Worm (Caenorhabditis elegans): ENCODE measurements around the gene K09B11.4.

ce11 chrIV:13392230-13392629, 37.1 kb upstream of the K09B11.4 start:
- TF ChIP-seq K11D2.4 (GFP tag; IDR thresholded peaks at IDR 0.05) = no peak
- no peak for TF ChIP-seq ceh-58 (GFP tag; IDR thresholded peaks at IDR 0.05)
- TF ChIP-seq pbrm-1 (GFP tag; IDR thresholded peaks at IDR 0.05) = no peak
- no peak for TF ChIP-seq F22D6.2 (tag; optimal IDR thresholded peaks at IDR 0.05)
- TF ChIP-seq mxl-1 (tag; optimal IDR thresholded peaks at IDR 0.05) = no peak
- no peak for TF ChIP-seq repo-1 (tag; optimal IDR thresholded peaks at IDR 0.05)
- no peak for TF ChIP-seq sea-2 (GFP tag; IDR thresholded peaks at IDR 0.05)
- no peak for TF ChIP-seq snpc-1.1 (tag; optimal IDR thresholded peaks at IDR 0.05; ENCODE audit: insufficient read depth)
- no peak for TF ChIP-seq lin-40 (tag; optimal IDR thresholded peaks at IDR 0.05)
- no peak for TF ChIP-seq ekl-4 (GFP tag; IDR thresholded peaks at IDR 0.05)

Data from whole organism, young adult.